Worm (Caenorhabditis elegans) whole organism, late embryonic: ENCODE results near the gene npax-3.

Source experiments
- ama-1 ChIP-seq: fragments of 150-350 bp; optimal IDR thresholded peaks from 2 replicates; lab custom pipeline; 2014
- elt-2 ChIP-seq: sonication (generic microtip); optimal IDR thresholded peaks from 2 replicates; lab custom pipeline; 2016; ENCODE audit warnings: missing genetic modification reagents, missing genetic modification characterization, missing compliant biosample characterization
- pax-1 ChIP-seq: fragments of 150-350 bp; optimal IDR thresholded peaks from 2 replicates; lab custom pipeline; 2014; ENCODE audit warnings: missing biosample characterization, missing genetic modification characterization

- TF ChIP-seq pax-1 (tag; lab: Kevin White, UChicago) (no peak), ama-1 (lab: Kevin White, UChicago) (no peak), elt-2 (tag; lab: Kevin White, UChicago) (no peak)
These were observed 47.4 kb downstream of the npax-3 start, which contains the start of gene swt-3 for ce11 chrIV:10780583-10780982.
